In genomic region chrV:619054-619453, ce11 we compare ENCODE assay signal across 8 worm cellular contexts.
TF ChIP-seq lines count a peak whose summit lies in the region.

F48G7.4 (plus strand) TSS chrV:619453.

TF ChIP-seq in whole organism, L1 larva, 84 proteins besides CTCF, POLR2A, EP300 and RAD21 (continues in another document):
- TF ChIP-seq C04F5.9 (tag; optimal IDR thresholded peaks at IDR 0.05; lab: Kevin White, UChicago) (no peak), lin-39 (tag; optimal IDR thresholded peaks at IDR 0.05; lab: Kevin White, UChicago) (no peak), ceh-90 (tag; optimal IDR thresholded peaks at IDR 0.05; lab: Kevin White, UChicago) (no peak), nhr-11 (tag; optimal IDR thresholded peaks at IDR 0.05; lab: Kevin White, UChicago) (peak; percentile 73), snpc-4 (tag; optimal IDR thresholded peaks at IDR 0.05; lab: Kevin White, UChicago) (peak; percentile 13), isw-1 (GFP tag; IDR thresholded peaks at IDR 0.05; lab: Robert Waterston, UW) (peak; percentile 33), lin-15B (tag; optimal IDR thresholded peaks at IDR 0.05; lab: Kevin White, UChicago) (no peak), nhr-71 (tag; optimal IDR thresholded peaks at IDR 0.05; lab: Kevin White, UChicago) (peak; percentile 91), unc-130 (tag; optimal IDR thresholded peaks at IDR 0.05; lab: Kevin White, UChicago) (no peak), lin-35 (GFP tag; optimal IDR thresholded peaks at IDR 0.05; lab: Kevin White, UChicago) (peak; percentile 52 to 64), ztf-11 (tag; optimal IDR thresholded peaks at IDR 0.05; lab: Kevin White, UChicago) (no peak), ceh-82 (tag; optimal IDR thresholded peaks at IDR 0.05; lab: Kevin White, UChicago) (peak; percentile 69 to 90 (median 76))

TF ChIP-seq in whole organism, L2 larva, 48 proteins besides CTCF, POLR2A, EP300 and RAD21 (continues in another document):
- TF ChIP-seq nhr-23 (tag; optimal IDR thresholded peaks at IDR 0.05; lab: Kevin White, UChicago) (no peak), mdl-1 (tag; optimal IDR thresholded peaks at IDR 0.05; lab: Kevin White, UChicago) (peak; percentile 32 to 50), nhr-77 (tag; optimal IDR thresholded peaks at IDR 0.05; lab: Kevin White, UChicago) (no peak), R02D3.7 (tag; optimal IDR thresholded peaks at IDR 0.05; lab: Kevin White, UChicago) (no peak), lsy-2 (tag; optimal IDR thresholded peaks at IDR 0.05; lab: Kevin White, UChicago) (peak in 1 of 2 experiments; percentile 83), nhr-12 (tag; optimal IDR thresholded peaks at IDR 0.05; lab: Kevin White, UChicago) (no peak), unc-55 (GFP tag; optimal IDR thresholded peaks at IDR 0.05; lab: Kevin White, UChicago) (peak; percentile 92), gmeb-1 (tag; optimal IDR thresholded peaks at IDR 0.05; lab: Kevin White, UChicago) (peak; percentile 8), ama-1 (optimal IDR thresholded peaks at IDR 0.05; lab: Kevin White, UChicago) (no peak), unc-62 (GFP tag; optimal IDR thresholded peaks at IDR 0.05; lab: Kevin White, UChicago) (peak; percentile 58), nhr-11 (tag; optimal IDR thresholded peaks at IDR 0.05; lab: Kevin White, UChicago) (no peak), ZK546.5 (tag; optimal IDR thresholded peaks at IDR 0.05; lab: Kevin White, UChicago) (no peak)

TF ChIP-seq in whole organism, L3 larva, 47 proteins besides CTCF, POLR2A, EP300 and RAD21 (continues in another document):
- TF ChIP-seq nhr-28 (tag; optimal IDR thresholded peaks at IDR 0.05; lab: Kevin White, UChicago) = no peak
- TF ChIP-seq ceh-28 (tag; optimal IDR thresholded peaks at IDR 0.05; lab: Kevin White, UChicago) = peak; percentile 74
- no peak for TF ChIP-seq zag-1 (tag; optimal IDR thresholded peaks at IDR 0.05; lab: Kevin White, UChicago)
- TF ChIP-seq fkh-2 (tag; optimal IDR thresholded peaks at IDR 0.05; lab: Kevin White, UChicago) = no peak
- peak; percentile 64 for TF ChIP-seq elt-1 (tag; optimal IDR thresholded peaks at IDR 0.05; lab: Kevin White, UChicago)
- TF ChIP-seq nhr-11 (tag; optimal IDR thresholded peaks at IDR 0.05; lab: Kevin White, UChicago) = peak; percentile 58
- TF ChIP-seq mdl-1 (tag; optimal IDR thresholded peaks at IDR 0.05; lab: Kevin White, UChicago) = peak; percentile 22
- no peak for TF ChIP-seq nhr-43 (tag; optimal IDR thresholded peaks at IDR 0.05; lab: Kevin White, UChicago; ENCODE audit: poor library complexity, severe bottlenecking)
- peak; percentile 66 for TF ChIP-seq lin-15B (tag; optimal IDR thresholded peaks at IDR 0.05; lab: Kevin White, UChicago)
- no peak for TF ChIP-seq ama-1 (optimal IDR thresholded peaks at IDR 0.05; lab: Kevin White, UChicago)
- peak; percentile 51 for TF ChIP-seq egl-27 (tag; optimal IDR thresholded peaks at IDR 0.05; lab: Kevin White, UChicago)
- no peak for TF ChIP-seq ceh-9 (tag; optimal IDR thresholded peaks at IDR 0.05; lab: Kevin White, UChicago)

TF ChIP-seq in whole organism, L4 larva, 104 proteins besides CTCF, POLR2A, EP300 and RAD21 (continues in another document):
- TF ChIP-seq duxl-1 (tag; optimal IDR thresholded peaks at IDR 0.05; lab: Kevin White, UChicago; ENCODE audit: poor library complexity) = peak; percentile 50
- TF ChIP-seq dpl-1 (GFP tag; optimal IDR thresholded peaks at IDR 0.05; lab: Kevin White, UChicago) = peak; percentile 10
- TF ChIP-seq ceh-62 (tag; optimal IDR thresholded peaks at IDR 0.05; lab: Kevin White, UChicago) = no peak
- no peak for TF ChIP-seq R02D3.7 (tag; optimal IDR thresholded peaks at IDR 0.05; lab: Kevin White, UChicago)
- TF ChIP-seq tra-1 (GFP tag; IDR thresholded peaks at IDR 0.05; lab: Robert Waterston, UW) = peak; percentile 77
- peak; percentile 18 for TF ChIP-seq nhr-11 (tag; optimal IDR thresholded peaks at IDR 0.05; lab: Kevin White, UChicago)
- TF ChIP-seq dve-1 (tag; optimal IDR thresholded peaks at IDR 0.05; lab: Kevin White, UChicago; ENCODE audit: insufficient read depth) = peak; percentile 47
- peak; percentile 84 for TF ChIP-seq rbr-2 (tag; optimal IDR thresholded peaks at IDR 0.05; lab: Kevin White, UChicago)
- TF ChIP-seq vab-7 (GFP tag; IDR thresholded peaks at IDR 0.05; lab: Robert Waterston, UW) = no peak
- peak; percentile 56; the same call in 1 of the 2 replicates for TF ChIP-seq hmg-1.1 (GFP tag; IDR thresholded peaks at IDR 0.05; lab: Robert Waterston, UW)
- peak; percentile 15 for TF ChIP-seq F37D6.2 (tag; optimal IDR thresholded peaks at IDR 0.05; lab: Kevin White, UChicago)

TF ChIP-seq in whole organism, late embryonic, 69 proteins besides CTCF, POLR2A, EP300 and RAD21:
- TF ChIP-seq ceh-18 (tag; optimal IDR thresholded peaks at IDR 0.05; lab: Kevin White, UChicago) = peak; percentile 14
- TF ChIP-seq unc-55 (GFP tag; optimal IDR thresholded peaks at IDR 0.05; lab: Kevin White, UChicago) = peak; percentile 83
- TF ChIP-seq elt-2 (tag; optimal IDR thresholded peaks at IDR 0.05; lab: Kevin White, UChicago) = no peak
- TF ChIP-seq Y22D7AL.16 (tag; optimal IDR thresholded peaks at IDR 0.05; lab: Kevin White, UChicago) = no peak
- TF ChIP-seq fkh-6 (tag; optimal IDR thresholded peaks at IDR 0.05; lab: Kevin White, UChicago) = no peak
- no peak for TF ChIP-seq ceh-19 (GFP tag; optimal IDR thresholded peaks at IDR 0.05; lab: Kevin White, UChicago)

TF ChIP-seq in whole organism, midembryonic, 9 proteins besides CTCF, POLR2A, EP300 and RAD21:
- TF ChIP-seq flt-1 (GFP tag; IDR thresholded peaks at IDR 0.05; lab: Robert Waterston, UW) = no peak
- TF ChIP-seq ztf-23 (GFP tag; IDR thresholded peaks at IDR 0.05; lab: Robert Waterston, UW) = no peak
- peak; percentile 24 for TF ChIP-seq cog-1 (tag; optimal IDR thresholded peaks at IDR 0.05; lab: Kevin White, UChicago)
- no peak for TF ChIP-seq ztf-29 (GFP tag; IDR thresholded peaks at IDR 0.05; lab: Robert Waterston, UW)
- no peak for TF ChIP-seq ref-1 (GFP tag; conservative IDR thresholded peaks at IDR 0.05; lab: Robert Waterston, UW)
- TF ChIP-seq tab-1 (GFP tag; IDR thresholded peaks at IDR 0.05; lab: Robert Waterston, UW) = no peak
- no peak for TF ChIP-seq klf-2 (GFP tag; conservative IDR thresholded peaks at IDR 0.05; lab: Robert Waterston, UW)
- no peak for TF ChIP-seq T22C8.4 (GFP tag; IDR thresholded peaks at IDR 0.05; lab: Robert Waterston, UW)

TF ChIP-seq in whole organism, mixed stage, embryonic, 35 proteins besides CTCF, POLR2A, EP300 and RAD21:
- peak; percentile 86 for TF ChIP-seq unc-62 (GFP tag; optimal IDR thresholded peaks at IDR 0.05; lab: Kevin White, UChicago)
- TF ChIP-seq unc-120 (tag; optimal IDR thresholded peaks at IDR 0.05; lab: Kevin White, UChicago; ENCODE audit: poor library complexity, severe bottlenecking) = no peak

TF ChIP-seq in whole organism, young adult, 124 proteins besides CTCF, POLR2A, EP300 and RAD21:
- TF ChIP-seq ceh-27 (GFP tag; optimal IDR thresholded peaks at IDR 0.05; lab: Kevin White, UChicago) (peak; percentile 41), nhr-80 (tag; optimal IDR thresholded peaks at IDR 0.05; lab: Kevin White, UChicago) (peak; percentile 20), snpc-4 (GFP tag; optimal IDR thresholded peaks at IDR 0.05; lab: Kevin White, UChicago) (no peak), snpc-4 (tag; optimal IDR thresholded peaks at IDR 0.05; lab: Kevin White, UChicago) (peak in 1 of 4 experiments; percentile 54), ceh-91 (GFP tag; IDR thresholded peaks at IDR 0.05; lab: Robert Waterston, UW) (no peak), hmg-1.2 (GFP tag; IDR thresholded peaks at IDR 0.05; lab: Robert Waterston, UW) (peak; percentile 89), Y95B8A.8 (GFP tag; IDR thresholded peaks at IDR 0.05; lab: Robert Waterston, UW) (no peak), dox-1 (GFP tag; IDR thresholded peaks at IDR 0.05; lab: Robert Waterston, UW) (peak; percentile 54), K12H6.12 (tag; optimal IDR thresholded peaks at IDR 0.05; lab: Kevin White, UChicago) (peak; percentile 54)
TF ChIP-seq in whole organism, young adult: peak in this region for 6.
